Worm (Caenorhabditis elegans): ENCODE measurements around the gene nhr-283.
"Not testable (repeated sequence)": the region's sequence is repeated elsewhere in the genome, so short reads cannot be mapped to it uniquely, and the experiment has no call there.

nhr-283 gene

ce11 chrV:15798108-15798507, 21.6 kb upstream of the nhr-283 start, which contains the start of gene T26E4.10:
TSS of gene T26E4.10 (minus strand) at chrV:15798208.
- no peak for TF ChIP-seq W03F9.2 (tag; optimal IDR thresholded peaks at IDR 0.05)
- TF ChIP-seq dao-5 (tag; optimal IDR thresholded peaks at IDR 0.05) = no peak
- no peak for TF ChIP-seq him-1 (tag; optimal IDR thresholded peaks at IDR 0.05)

DNA sequence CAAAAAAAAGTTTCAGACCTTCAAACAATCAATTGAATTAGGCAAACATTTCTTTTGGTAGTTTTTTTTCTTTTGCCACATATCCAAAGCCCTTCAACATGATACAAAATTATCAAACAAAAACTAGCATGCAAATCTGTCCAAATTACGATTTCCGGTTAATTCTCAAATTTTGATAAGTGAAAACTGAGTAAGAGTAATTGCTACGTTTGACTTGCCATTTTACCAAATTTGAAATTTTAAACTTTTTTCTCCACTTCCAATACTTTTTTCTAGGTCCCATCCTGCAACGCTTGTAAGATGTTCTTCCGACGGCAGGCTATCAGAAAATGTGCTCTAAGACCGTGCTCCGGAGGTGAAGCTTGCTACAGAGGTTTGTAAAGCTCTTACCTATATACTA, 19.5 kb upstream of the nhr-283 start, which contains the start of gene nhr-223:
Gene nhr-223, plus strand, starts transcription at position 301 of the 400 bp plus-strand sequence.
- TF ChIP-seq dao-5 (tag; optimal IDR thresholded peaks at IDR 0.05) (no peak), W03F9.2 (tag; optimal IDR thresholded peaks at IDR 0.05) (no peak), him-1 (tag; optimal IDR thresholded peaks at IDR 0.05) (no peak)

- TF ChIP-seq dao-5 (tag; optimal IDR thresholded peaks at IDR 0.05) (no peak), him-1 (tag; optimal IDR thresholded peaks at IDR 0.05) (no peak), W03F9.2 (tag; optimal IDR thresholded peaks at IDR 0.05) (no peak)
Observed at ce11 chrV:15793270-15793669, 16.7 kb upstream of the nhr-283 start, which contains the start of gene T26E4.7. TSS of gene T26E4.7 (plus strand) at chrV:15793570.

ce11 chrV:15792409-15792808, 15.9 kb upstream of the nhr-283 start, which contains the start of gene T26E4.4:
TSS of gene T26E4.4 (minus strand) at chrV:15792509.
- TF ChIP-seq W03F9.2 (tag; optimal IDR thresholded peaks at IDR 0.05) (no peak), dao-5 (tag; optimal IDR thresholded peaks at IDR 0.05) (no peak), him-1 (tag; optimal IDR thresholded peaks at IDR 0.05) (no peak)

DNA sequence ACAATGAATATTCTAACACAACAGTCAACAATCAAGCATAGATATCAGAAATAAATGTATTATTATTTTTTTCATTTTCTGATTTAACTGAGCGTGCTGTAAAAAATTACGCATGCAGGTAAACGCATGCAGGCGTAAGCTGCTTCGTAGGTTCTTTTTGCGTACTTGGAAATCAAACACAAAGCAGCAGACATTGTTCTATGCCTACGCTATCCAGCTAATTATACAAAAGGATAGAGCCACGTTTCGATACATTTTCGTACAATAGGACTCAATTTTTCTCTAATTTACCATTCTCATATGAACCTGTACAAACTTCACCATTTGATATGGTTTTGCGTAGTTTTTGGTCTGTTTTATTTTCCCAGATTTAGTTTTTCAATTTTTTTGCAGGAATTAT, 5.9 kb upstream of the nhr-283 start, which contains the start of gene T26E4.3:
Gene T26E4.3, plus strand, starts transcription at position 301 of the 400 bp plus-strand sequence.
- TF ChIP-seq dao-5 (tag; optimal IDR thresholded peaks at IDR 0.05) (no peak), W03F9.2 (tag; optimal IDR thresholded peaks at IDR 0.05) (no peak), him-1 (tag; optimal IDR thresholded peaks at IDR 0.05) (no peak)

- TF ChIP-seq him-1 (tag; optimal IDR thresholded peaks at IDR 0.05) (no peak), W03F9.2 (tag; optimal IDR thresholded peaks at IDR 0.05) (no peak), dao-5 (tag; optimal IDR thresholded peaks at IDR 0.05) (no peak)
Observed at ce11 chrV:15781086-15781485, 4.5 kb upstream of the nhr-283 start, which contains the start of gene T26E4.2. TSS of gene T26E4.2 (plus strand) at chrV:15781386.

DNA sequence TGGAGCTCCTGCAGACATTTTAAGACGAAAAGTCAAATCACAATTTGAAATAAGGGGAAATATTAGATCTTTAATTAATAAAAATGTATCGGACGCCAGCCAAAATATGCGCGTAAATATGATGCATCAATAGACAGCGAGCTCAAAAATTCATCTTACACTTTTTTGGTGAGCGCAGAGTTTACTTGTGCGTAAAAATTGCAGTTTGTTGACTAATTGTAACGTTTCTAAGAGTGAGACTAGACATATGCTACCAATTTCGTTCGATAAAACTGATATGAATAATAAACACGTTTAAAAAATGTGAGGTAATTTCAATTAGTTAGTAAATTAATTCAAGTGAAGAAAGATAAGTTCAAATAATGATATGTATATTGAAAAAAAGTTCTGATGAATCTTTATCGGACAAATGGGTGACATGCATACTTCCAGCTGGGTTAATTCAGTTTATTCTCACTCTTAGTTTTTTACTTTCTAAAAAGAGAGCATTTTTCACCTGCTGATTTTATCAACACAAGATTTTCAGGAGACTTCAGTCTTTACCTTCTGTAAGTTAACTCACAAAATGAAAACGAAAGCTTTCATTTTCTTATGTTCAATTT, 2.7 kb upstream of the nhr-283 start, which contains the start of the genes nhr-285 and irld-52:
Gene nhr-285, minus strand, starts transcription at position 101 of the 602 bp plus-strand sequence.
Gene irld-52, plus strand, starts transcription at position 552 of the 602 bp plus-strand sequence.
- TF ChIP-seq W03F9.2 (tag; optimal IDR thresholded peaks at IDR 0.05) (no peak), dao-5 (tag; optimal IDR thresholded peaks at IDR 0.05) (no peak), him-1 (tag; optimal IDR thresholded peaks at IDR 0.05) (no peak)

DNA sequence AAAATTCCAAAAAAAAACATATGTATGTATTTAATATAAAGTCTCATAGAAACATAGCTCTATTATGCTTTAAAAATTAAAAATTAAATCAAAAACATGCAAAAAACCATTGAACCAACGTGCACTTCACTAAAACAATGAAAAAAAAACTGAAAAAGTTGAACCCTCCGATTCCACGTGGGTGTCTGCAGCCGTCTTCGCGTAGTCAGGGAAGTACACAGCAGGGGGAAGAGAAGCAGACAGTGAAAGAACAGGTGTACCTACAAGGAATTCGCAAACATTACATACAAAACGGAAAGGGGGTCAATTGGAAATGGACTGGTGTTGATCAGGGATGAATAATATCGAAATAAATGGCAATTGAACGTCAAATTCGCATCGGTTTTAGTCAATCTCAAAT, 2.6 kb downstream of the nhr-283 start:
- TF ChIP-seq W03F9.2 (tag; optimal IDR thresholded peaks at IDR 0.05) (no peak), him-1 (tag; optimal IDR thresholded peaks at IDR 0.05) (no peak), dao-5 (tag; optimal IDR thresholded peaks at IDR 0.05) (no peak)

DNA sequence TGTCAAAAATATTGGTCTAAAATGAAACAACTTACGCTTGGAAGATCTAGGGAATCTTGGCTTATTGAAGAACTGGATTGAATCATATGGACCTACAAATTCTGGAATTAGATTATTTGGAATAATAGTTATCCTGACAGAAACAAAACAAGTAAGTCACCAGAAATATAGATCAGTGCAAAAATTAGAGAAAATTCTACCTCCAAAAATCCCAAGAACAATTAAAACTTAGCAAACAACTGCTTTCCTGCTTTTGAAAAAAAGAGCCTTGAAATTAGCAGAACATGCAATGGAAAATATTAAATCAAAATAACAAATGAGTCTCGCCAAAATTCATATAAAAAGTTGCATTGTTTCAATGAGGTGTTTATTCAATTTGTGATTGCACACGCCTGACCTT, 3.4 kb downstream of the nhr-283 start, which contains the start of gene nhr-60:
Gene nhr-60, minus strand, starts transcription at position 101 of the 400 bp plus-strand sequence.
- no peak for TF ChIP-seq W03F9.2 (tag; optimal IDR thresholded peaks at IDR 0.05)
- no peak for TF ChIP-seq dao-5 (tag; optimal IDR thresholded peaks at IDR 0.05)
- no peak for TF ChIP-seq him-1 (tag; optimal IDR thresholded peaks at IDR 0.05)

- TF ChIP-seq dao-5 (tag; optimal IDR thresholded peaks at IDR 0.05) (no peak), him-1 (tag; optimal IDR thresholded peaks at IDR 0.05) (no peak)
Observed at ce11 chrV:15769072-15769471, 7.5 kb downstream of the nhr-283 start, which contains the start of gene F57A10.4. TSS of gene F57A10.4 (plus strand) at chrV:15769438.

- TF ChIP-seq dao-5 (tag; optimal IDR thresholded peaks at IDR 0.05) (no peak), him-1 (tag; optimal IDR thresholded peaks at IDR 0.05) (peak; percentile 47), W03F9.2 (tag; optimal IDR thresholded peaks at IDR 0.05) (peak; percentile 95)
Observed at ce11 chrV:15766122-15766594, 10.4 kb downstream of the nhr-283 start, which contains the start of the genes haf-3 and F57A10.2. TSS of gene haf-3 (minus strand) at chrV:15766172. TSS of gene F57A10.2 (plus strand) at chrV:15766575.

- no peak for TF ChIP-seq him-1 (tag; optimal IDR thresholded peaks at IDR 0.05)
- TF ChIP-seq W03F9.2 (tag; optimal IDR thresholded peaks at IDR 0.05) = no peak
- no peak for TF ChIP-seq dao-5 (tag; optimal IDR thresholded peaks at IDR 0.05)
Observed at ce11 chrV:15758449-15758848, 18.1 kb downstream of the nhr-283 start, which contains the start of gene str-9. TSS of gene str-9 (plus strand) at chrV:15758749.

ce11 chrV:15757645-15758044, 18.9 kb downstream of the nhr-283 start:
- no peak for TF ChIP-seq him-1 (tag; optimal IDR thresholded peaks at IDR 0.05)
- no peak for TF ChIP-seq W03F9.2 (tag; optimal IDR thresholded peaks at IDR 0.05)
- no peak for TF ChIP-seq dao-5 (tag; optimal IDR thresholded peaks at IDR 0.05)

DNA sequence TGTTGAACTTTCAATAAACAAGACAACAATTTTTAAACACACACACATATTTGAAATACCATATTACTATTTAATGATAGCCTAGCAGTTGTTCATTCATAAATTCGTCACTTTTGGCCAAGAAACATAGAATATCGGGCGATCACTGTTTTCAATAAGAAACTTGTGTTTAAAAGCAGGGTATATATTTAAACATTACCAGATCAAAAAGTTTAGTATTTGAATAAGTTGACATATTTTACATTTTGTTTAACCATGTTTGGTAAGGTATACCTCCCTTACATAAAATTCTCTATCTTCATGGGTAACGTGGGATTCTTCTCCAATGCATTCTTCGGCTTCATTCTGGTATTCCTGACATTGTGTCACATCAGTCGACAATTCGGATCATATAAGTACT, 21.8 kb downstream of the nhr-283 start, which contains the start of gene str-8:
Gene str-8, plus strand, starts transcription at position 301 of the 400 bp plus-strand sequence.
- TF ChIP-seq him-1, W03F9.2, dao-5 (tag; optimal IDR thresholded peaks at IDR 0.05): not testable (repeated sequence)

Data from whole organism, L4/young adult.